Worm (Caenorhabditis elegans): ENCODE results near the gene K09B11.4.
A peak's percentile ranks its signal among the peaks of the same experiment; 100 is the strongest.

DNA sequence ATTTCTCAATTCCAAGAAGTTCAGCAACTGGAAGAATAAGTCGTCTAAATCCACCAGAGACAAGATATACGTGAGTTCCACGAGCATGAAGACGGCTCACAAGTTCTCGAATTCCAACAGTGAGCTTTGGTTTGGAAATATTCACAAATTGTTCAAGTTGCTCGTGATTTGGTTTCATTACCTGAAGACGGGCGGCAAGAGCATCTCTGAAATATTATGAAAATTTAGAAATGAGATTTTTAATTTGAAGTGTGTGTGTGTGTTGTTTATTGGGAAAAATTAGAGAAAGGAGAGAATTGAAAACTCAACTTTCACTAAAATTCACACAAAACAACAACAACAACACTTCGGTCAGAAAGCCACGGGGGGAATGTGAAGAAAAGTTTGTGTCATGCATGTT lies 38.6 kb upstream of the K09B11.4 start:
- no peak for TF ChIP-seq hrde-1 (tag; optimal IDR thresholded peaks at IDR 0.05; ENCODE audit: borderline replicate concordance)
- no peak for TF ChIP-seq rcor-1 (GFP tag; IDR thresholded peaks at IDR 0.05)
- no peak for TF ChIP-seq nfya-1 (tag; optimal IDR thresholded peaks at IDR 0.05; ENCODE audit: borderline replicate concordance, insufficient read depth)
- TF ChIP-seq lin-35 (GFP tag; optimal IDR thresholded peaks at IDR 0.05), result no peak
- no peak for TF ChIP-seq pha-4 (tag; optimal IDR thresholded peaks at IDR 0.05)
- TF ChIP-seq repo-1 (tag; optimal IDR thresholded peaks at IDR 0.05), result peak; percentile 52
- no peak for TF ChIP-seq tlf-1 (GFP tag; optimal IDR thresholded peaks at IDR 0.05)

Data from whole organism, young adult.